Worm (Caenorhabditis elegans): Measurements from ENCODE around the gene ZK180.7.

- no peak for TF ChIP-seq ref-1 (GFP tag; conservative IDR thresholded peaks at IDR 0.05)
- TF ChIP-seq klf-2 (GFP tag; conservative IDR thresholded peaks at IDR 0.05) = no peak
- no peak for TF ChIP-seq T22C8.4 (GFP tag; IDR thresholded peaks at IDR 0.05)
- no peak for TF ChIP-seq cog-1 (tag; optimal IDR thresholded peaks at IDR 0.05)
- no peak for TF ChIP-seq flt-1 (GFP tag; IDR thresholded peaks at IDR 0.05)
These were observed 43.0 kb upstream of the ZK180.7 start for ce11 chrIV:4447367-4447766.
